Fruit fly (Drosophila melanogaster) whole organism, embryonic: ENCODE results near the gene CG45065.
A peak's percentile ranks its signal among the peaks of the same experiment; 100 is the strongest.

Source experiments
- CG10147 ChIP-seq: fragments of 200-800 bp; sonication (Bioruptor generic); optimal IDR thresholded peaks from 2 replicates; lab custom pipeline; 2019; ENCODE audit warnings: missing biosample characterization, mild to moderate bottlenecking, missing genetic modification characterization, moderate library complexity
- CG11504 ChIP-seq: fragments of 200-800 bp; sonication (Bioruptor generic); optimal IDR thresholded peaks from 3 replicates; lab custom pipeline; 2019; ENCODE audit warnings: missing biosample characterization, mild to moderate bottlenecking, missing genetic modification characterization, moderate library complexity
- CG11695 ChIP-seq: fragments of 200-800 bp; sonication (Bioruptor generic); IDR thresholded peaks from 3 replicates; pipeline ENCODE4 v1.3.6; 2022; ENCODE audit warnings: missing biosample characterization, missing genetic modification characterization
- CG13775 ChIP-seq: fragments of 200-800 bp; sonication (Bioruptor generic); optimal IDR thresholded peaks from 3 replicates; lab custom pipeline; 2017; ENCODE audit warnings: missing biosample characterization, mild to moderate bottlenecking, missing genetic modification characterization
- CG14014 ChIP-seq: fragments of 200-800 bp; sonication (Bioruptor generic); IDR thresholded peaks from 2 replicates; pipeline ENCODE4 v1.3.6; 2022; ENCODE audit warnings: missing biosample characterization, missing genetic modification characterization
- CG1529 ChIP-seq: fragments of 200-800 bp; sonication (Bioruptor generic); optimal IDR thresholded peaks from 3 replicates; lab custom pipeline; 2018; ENCODE audit warnings: missing biosample characterization, missing genetic modification characterization
- CG1603 ChIP-seq: fragments of 200-800 bp; sonication (Bioruptor generic); optimal IDR thresholded peaks from 2 replicates; lab custom pipeline; 2019; ENCODE audit warnings: missing biosample characterization, mild to moderate bottlenecking, missing genetic modification characterization, moderate library complexity
- CG17361 ChIP-seq: fragments of 200-800 bp; sonication (Bioruptor generic); IDR thresholded peaks from 3 replicates; pipeline ENCODE4 v1.3.6; 2022; ENCODE audit warnings: missing biosample characterization, missing genetic modification characterization
- CG17912 ChIP-seq: fragments of 200-800 bp; sonication (Bioruptor generic); optimal IDR thresholded peaks from 2 replicates; lab custom pipeline; 2018; ENCODE audit warnings: missing biosample characterization, mild to moderate bottlenecking, missing genetic modification characterization
- CG1832 ChIP-seq: fragments of 200-800 bp; sonication (Bioruptor generic); optimal IDR thresholded peaks from 2 replicates; lab custom pipeline; 2017; ENCODE audit warnings: missing biosample characterization, mild to moderate bottlenecking, missing genetic modification characterization, inconsistent platforms
- CG18619 ChIP-seq: fragments of 200-800 bp; sonication (Bioruptor generic); optimal IDR thresholded peaks from 3 replicates; lab custom pipeline; 2017; ENCODE audit warnings: missing biosample characterization, mild to moderate bottlenecking, missing genetic modification characterization
- CG2129 ChIP-seq: fragments of 200-800 bp; sonication (Bioruptor generic); IDR thresholded peaks from 2 replicates; pipeline ENCODE4 v1.3.6; 2022; ENCODE audit warnings: missing biosample characterization, missing genetic modification characterization; ENCODE audit not compliant: partially characterized antibody
- CG32772 ChIP-seq: fragments of 200-800 bp; sonication (Bioruptor generic); IDR thresholded peaks from 2 replicates; pipeline ENCODE4 v1.3.6; 2022; ENCODE audit warnings: missing biosample characterization, missing genetic modification characterization
- CG34422 ChIP-seq: fragments of 200-800 bp; sonication (Bioruptor generic); IDR thresholded peaks from 3 replicates; pipeline ENCODE4 v1.3.6; 2022; ENCODE audit warnings: missing biosample characterization, missing genetic modification characterization
- CG4424 ChIP-seq: fragments of 200-800 bp; sonication (Bioruptor generic); optimal IDR thresholded peaks from 3 replicates; lab custom pipeline; 2016; ENCODE audit warnings: missing biosample characterization, missing genetic modification characterization
- CG8924 ChIP-seq: fragments of 200-800 bp; optimal IDR thresholded peaks from 3 replicates; lab custom pipeline; 2019; ENCODE audit warnings: missing biosample characterization, mild to moderate bottlenecking, missing genetic modification characterization, moderate library complexity
- CHES-1-like ChIP-seq: fragments of 200-800 bp; sonication (Bioruptor generic); optimal IDR thresholded peaks from 2 replicates; lab custom pipeline; 2016; ENCODE audit warnings: missing biosample characterization, missing genetic modification characterization
- CoRest ChIP-seq: fragments of 200-800 bp; sonication (Bioruptor generic); optimal IDR thresholded peaks from 3 replicates; lab custom pipeline; 2018; ENCODE audit warnings: missing biosample characterization, mild to moderate bottlenecking, missing genetic modification characterization, moderate library complexity
- D19B ChIP-seq: fragments of 200-800 bp; sonication (Bioruptor generic); optimal IDR thresholded peaks from 2 replicates; lab custom pipeline; 2017; ENCODE audit warnings: missing biosample characterization, mild to moderate bottlenecking, missing genetic modification characterization
- Dref ChIP-seq: fragments of 200-800 bp; sonication (Bioruptor generic); IDR thresholded peaks from 2 replicates; pipeline ENCODE4 v1.3.6; 2022; ENCODE audit warnings: missing biosample characterization, missing genetic modification characterization
- E2f1 ChIP-seq: fragments of 200-800 bp; sonication (Bioruptor generic); IDR thresholded peaks from 2 replicates; pipeline ENCODE4 v1.3.6; 2022; ENCODE audit warnings: missing biosample characterization, missing genetic modification characterization
- Eip74EF ChIP-seq, 2 experiments: fragments of 200-800 bp in 1 of 2; fragments of >200 bp in 1 of 2; sonication (Bioruptor generic) in 1 of 2; optimal IDR thresholded peaks; 2 replicates each; lab custom pipeline; 2017 to 2019; ENCODE audit warnings: missing biosample characterization in 2 of 2, missing genetic modification characterization in 2 of 2, mild to moderate bottlenecking in 1 of 2, moderate library complexity in 1 of 2
- H15 ChIP-seq: fragments of 200-800 bp; sonication (Bioruptor generic); IDR thresholded peaks from 3 replicates; pipeline ENCODE4 v1.3.6; 2022; ENCODE audit warnings: missing biosample characterization, missing genetic modification characterization
- Hr39 ChIP-seq: fragments of >200 bp; optimal IDR thresholded peaks from 2 replicates; lab custom pipeline; 2017
- Hr78 ChIP-seq, 2 experiments: fragments of 200-800 bp in 1 of 2; fragments of >200 bp in 1 of 2; sonication (Bioruptor generic) in 1 of 2; optimal IDR thresholded peaks; 2 replicates each; lab custom pipeline; 2017 to 2019; ENCODE audit warnings: missing biosample characterization in 2 of 2, missing genetic modification characterization in 2 of 2, mild to moderate bottlenecking in 1 of 2, moderate library complexity in 1 of 2
- Meics ChIP-seq: fragments of 200-800 bp; sonication (Bioruptor generic); optimal IDR thresholded peaks from 2 replicates; lab custom pipeline; 2017; ENCODE audit warnings: missing biosample characterization, mild to moderate bottlenecking, missing genetic modification characterization
- Poxn ChIP-seq: fragments of 200-800 bp; sonication (Bioruptor generic); IDR thresholded peaks from 2 replicates; pipeline ENCODE4 v1.3.6; 2022; ENCODE audit warnings: missing biosample characterization, missing genetic modification characterization
- Sin3A ChIP-seq: fragments of >200 bp; optimal IDR thresholded peaks from 2 replicates; lab custom pipeline; 2018
- Six4 ChIP-seq: fragments of 200-800 bp; sonication (Bioruptor generic); optimal IDR thresholded peaks from 2 replicates; lab custom pipeline; 2016; ENCODE audit warnings: missing biosample characterization, missing genetic modification characterization
- Sox100B ChIP-seq: fragments of 200-800 bp; sonication (Bioruptor generic); optimal IDR thresholded peaks from 3 replicates; lab custom pipeline; 2018; ENCODE audit warnings: missing biosample characterization, mild to moderate bottlenecking, missing genetic modification characterization
- Xrp1 ChIP-seq: fragments of 200-800 bp; sonication (Bioruptor generic); IDR thresholded peaks from 2 replicates; pipeline ENCODE4 v1.3.6; 2022; ENCODE audit warnings: missing biosample characterization, missing genetic modification characterization
- YL-1 ChIP-seq: fragments of 200-800 bp; sonication (Bioruptor generic); optimal IDR thresholded peaks from 3 replicates; lab custom pipeline; 2017; ENCODE audit warnings: missing biosample characterization, mild to moderate bottlenecking, missing genetic modification characterization
- al ChIP-seq: fragments of 200-800 bp; sonication (Bioruptor generic); IDR thresholded peaks from 2 replicates; pipeline ENCODE4 v1.3.6; 2022; ENCODE audit warnings: missing biosample characterization, missing genetic modification characterization
- bbx ChIP-seq: fragments of 200-800 bp; sonication (Bioruptor generic); IDR thresholded peaks from 2 replicates; pipeline ENCODE4 v1.3.6; 2022; ENCODE audit warnings: missing biosample characterization, missing genetic modification characterization; ENCODE audit not compliant: partially characterized antibody
- corto ChIP-seq: fragments of 200-800 bp; sonication (Bioruptor generic); optimal IDR thresholded peaks from 2 replicates; lab custom pipeline; 2016; ENCODE audit warnings: missing biosample characterization, mild to moderate bottlenecking, missing genetic modification characterization, moderate library complexity
- esg ChIP-seq: fragments of 200-800 bp; sonication (Bioruptor generic); conservative IDR thresholded peaks from 2 replicates; pipeline ENCODE4 v1.3.6; 2022; ENCODE audit warnings: missing biosample characterization, missing genetic modification characterization
- ftz-f1 ChIP-seq: fragments of 200-800 bp; sonication (Bioruptor generic); optimal IDR thresholded peaks from 2 replicates; lab custom pipeline; 2016; ENCODE audit warnings: missing biosample characterization, missing genetic modification characterization
- hkb ChIP-seq, 2 experiments: fragments of 200-800 bp in 1 of 2; fragments of >200 bp in 1 of 2; sonication (Bioruptor generic) in 1 of 2; IDR thresholded peaks in 1 of 2; optimal IDR thresholded peaks in 1 of 2; 2 replicates each; pipeline versions ENCODE4 v1.3.6 to Lab custom; 2017 to 2022; ENCODE audit warnings: missing biosample characterization in 1 of 2, missing genetic modification characterization in 1 of 2
- jumu ChIP-seq: fragments of 200-800 bp; sonication (Bioruptor generic); optimal IDR thresholded peaks from 3 replicates; lab custom pipeline; 2016; ENCODE audit warnings: missing biosample characterization, missing genetic modification characterization
- lilli ChIP-seq: fragments of 200-800 bp; sonication (Bioruptor generic); optimal IDR thresholded peaks from 3 replicates; lab custom pipeline; 2016; ENCODE audit warnings: missing biosample characterization, missing genetic modification characterization
- lmd ChIP-seq: fragments of 200-800 bp; sonication (Bioruptor generic); IDR thresholded peaks from 2 replicates; pipeline ENCODE4 v1.3.6; 2022; ENCODE audit warnings: missing biosample characterization, missing genetic modification characterization
- nerfin-1 ChIP-seq: fragments of 200-800 bp; sonication (Bioruptor generic); optimal IDR thresholded peaks from 3 replicates; lab custom pipeline; 2019; ENCODE audit warnings: missing biosample characterization, mild to moderate bottlenecking, missing genetic modification characterization, moderate library complexity
- nom ChIP-seq: fragments of 200-800 bp; sonication (Bioruptor generic); optimal IDR thresholded peaks from 2 replicates; lab custom pipeline; 2017; ENCODE audit warnings: missing biosample characterization, missing genetic modification characterization, mild to moderate bottlenecking, moderate library complexity, missing genetic modification reagents
- oc ChIP-seq: fragments of 200-800 bp; sonication (Bioruptor generic); optimal IDR thresholded peaks from 2 replicates; lab custom pipeline; 2018; ENCODE audit warnings: missing biosample characterization, mild to moderate bottlenecking, missing genetic modification characterization, moderate library complexity
- pho ChIP-seq: fragments of 200-800 bp; sonication (Bioruptor generic); optimal IDR thresholded peaks from 2 replicates; lab custom pipeline; 2016; ENCODE audit warnings: missing biosample characterization, missing genetic modification characterization
- pum ChIP-seq: fragments of 200-800 bp; sonication (Bioruptor generic); optimal IDR thresholded peaks from 2 replicates; lab custom pipeline; 2016; ENCODE audit warnings: missing biosample characterization, missing genetic modification characterization
- tap ChIP-seq: fragments of 200-800 bp; optimal IDR thresholded peaks from 3 replicates; lab custom pipeline; 2019; ENCODE audit warnings: missing biosample characterization, mild to moderate bottlenecking, missing genetic modification characterization, moderate library complexity
- toy ChIP-seq: fragments of 200-800 bp; sonication (Bioruptor generic); IDR thresholded peaks from 2 replicates; pipeline ENCODE4 v1.3.6; 2022; ENCODE audit warnings: missing biosample characterization, missing genetic modification characterization
- unpg ChIP-seq: fragments of 200-800 bp; sonication (Bioruptor generic); optimal IDR thresholded peaks from 3 replicates; lab custom pipeline; 2018; ENCODE audit warnings: missing biosample characterization, mild to moderate bottlenecking, missing genetic modification characterization, moderate library complexity
- yki ChIP-seq: fragments of >200 bp; optimal IDR thresholded peaks from 3 replicates; lab custom pipeline; 2018
- z ChIP-seq: fragments of 200-800 bp; sonication (Bioruptor generic); IDR thresholded peaks from 3 replicates; pipeline ENCODE4 v1.3.6; 2022; ENCODE audit warnings: missing biosample characterization, missing genetic modification characterization

CG45065 gene

dm6 chrX:14840417-14840872 is 41.9 kb downstream of the CG45065 start (continued):
- no peak for TF ChIP-seq hkb (optimal IDR thresholded peaks at IDR 0.05; lab: Kevin White, UChicago)
- peak; percentile 47 for TF ChIP-seq hkb (GFP tag; IDR thresholded peaks at IDR 0.05; lab: Robert Waterston, UW)
- TF ChIP-seq Xrp1 (GFP tag; lab: Robert Waterston, UW) = peak; percentile 62; the same call in 1 of the 2 replicates
- TF ChIP-seq Dref = no peak
- peak; percentile 62 for TF ChIP-seq Meics (GFP tag; lab: Kevin White, UChicago)
- TF ChIP-seq nerfin-1 (tag; lab: Kevin White, UChicago) = peak; percentile 2
- TF ChIP-seq pum (GFP tag; lab: Kevin White, UChicago) = no peak
- peak; percentile 6 for TF ChIP-seq D19B (GFP tag; lab: Kevin White, UChicago)
- peak; percentile 47; the same call in 1 of the 2 replicates for TF ChIP-seq lmd (GFP tag; lab: Robert Waterston, UW)
- TF ChIP-seq pho (GFP tag; lab: Kevin White, UChicago) = no peak
- TF ChIP-seq CG32772 = peak; percentile 23; the same call in 1 of the 2 replicates
- TF ChIP-seq CG1832 (GFP tag; lab: Kevin White, UChicago) = no peak
- peak; percentile 60; the same call in 1 of the 2 replicates for TF ChIP-seq E2f1 (GFP tag; lab: Robert Waterston, UW)
- no peak for TF ChIP-seq CG2129 (GFP tag; lab: Robert Waterston, UW)
- no peak for TF ChIP-seq CHES-1-like
- TF ChIP-seq CG17361 (GFP tag; lab: Robert Waterston, UW) = 0 out of 3 replicates have a peak, but pooled peaks have one; percentile 43
- TF ChIP-seq corto (GFP tag; lab: Kevin White, UChicago) = no peak
- peak; percentile 81 for TF ChIP-seq nom (GFP tag; lab: Kevin White, UChicago)
- TF ChIP-seq z (GFP tag; lab: Robert Waterston, UW) = no peak
- peak; percentile 42 for TF ChIP-seq CG13775 (GFP tag; lab: Kevin White, UChicago)
- TF ChIP-seq Six4 (GFP tag; lab: Kevin White, UChicago) = no peak
- no peak for TF ChIP-seq CG1529 (GFP tag; lab: Kevin White, UChicago)
- peak; percentile 42 for TF ChIP-seq esg (GFP tag; lab: Robert Waterston, UW)
- TF ChIP-seq toy (GFP tag; lab: Robert Waterston, UW) = no peak
- peak; percentile 29 for TF ChIP-seq CG4424
- TF ChIP-seq CG34422 = no peak
- TF ChIP-seq CG8924 (tag; lab: Kevin White, UChicago) = peak; percentile 35
- TF ChIP-seq ftz-f1 (GFP tag; lab: Kevin White, UChicago) = no peak
- TF ChIP-seq Hr78 (GFP tag; optimal IDR thresholded peaks at IDR 0.05; lab: Kevin White, UChicago) = no peak
- no peak for TF ChIP-seq H15 (GFP tag; lab: Robert Waterston, UW)
- TF ChIP-seq Eip74EF (GFP tag; optimal IDR thresholded peaks at IDR 0.05; lab: Kevin White, UChicago) = peak in 1 of 2 experiments; percentile 30
- no peak for TF ChIP-seq bbx
- TF ChIP-seq oc (tag; lab: Kevin White, UChicago) = peak; percentile 1
- TF ChIP-seq Hr39 (lab: Kevin White, UChicago) = no peak
- TF ChIP-seq jumu = no peak
- peak; percentile 22 for TF ChIP-seq CG18619 (GFP tag; lab: Kevin White, UChicago)
- TF ChIP-seq YL-1 (GFP tag; lab: Kevin White, UChicago) = no peak
- TF ChIP-seq Sox100B (GFP tag; lab: Kevin White, UChicago) = peak; percentile 39
- no peak for TF ChIP-seq CG17912 (GFP tag; lab: Kevin White, UChicago)
- peak; percentile 66 for TF ChIP-seq unpg
- peak; percentile 37 for TF ChIP-seq tap (tag; lab: Kevin White, UChicago)
- peak; percentile 67 for TF ChIP-seq CoRest (tag; lab: Kevin White, UChicago)
- peak; percentile 27; the same call in 1 of the 2 replicates for TF ChIP-seq al (GFP tag; lab: Robert Waterston, UW)
- no peak for TF ChIP-seq yki
- TF ChIP-seq CG11695 (GFP tag; lab: Robert Waterston, UW) = peak; percentile 70; the same call in 2 of the 3 replicates
- no peak for TF ChIP-seq CG1603 (tag; lab: Kevin White, UChicago)
- TF ChIP-seq CG11504 = peak; percentile 73
- TF ChIP-seq CG10147 = peak; percentile 28
- no peak for TF ChIP-seq Sin3A (lab: Kevin White, UChicago)
- TF ChIP-seq Poxn (GFP tag; lab: Robert Waterston, UW) = no peak
- peak; percentile 16 for TF ChIP-seq lilli (GFP tag; lab: Kevin White, UChicago)
- TF ChIP-seq CG14014 = 0 out of 2 replicates have a peak, but pooled peaks have one; percentile 22
